Worm (Caenorhabditis elegans): ENCODE results near the gene F54D5.3.

F54D5.3 gene

ce11 chrII:11619895-11620439 lies 48.4 kb downstream of the F54D5.3 start (continued):
- TF ChIP-seq ekl-4 (GFP tag; IDR thresholded peaks at IDR 0.05) (peak; percentile 49; the same call in 1 of the 2 replicates), nhr-80 (tag; optimal IDR thresholded peaks at IDR 0.05) (peak; percentile 100), F52B5.7 (tag; optimal IDR thresholded peaks at IDR 0.05) (peak; percentile 31), F39B2.1 (GFP tag; IDR thresholded peaks at IDR 0.05) (no peak), hmg-1.2 (GFP tag; IDR thresholded peaks at IDR 0.05) (peak; percentile 85), T07F8.4 (tag; optimal IDR thresholded peaks at IDR 0.05) (peak; percentile 24), ccch-3 (GFP tag; optimal IDR thresholded peaks at IDR 0.05) (no peak), him-1 (tag; optimal IDR thresholded peaks at IDR 0.05) (no peak), F37B4.10 (GFP tag; IDR thresholded peaks at IDR 0.05) (0 out of 2 replicates have a peak, but pooled peaks have one; percentile 12), let-526 (GFP tag; IDR thresholded peaks at IDR 0.05) (no peak), Y79H2A.3 (GFP tag; conservative IDR thresholded peaks at IDR 0.05) (no peak), F49E8.2 (tag; optimal IDR thresholded peaks at IDR 0.05; ENCODE audit: insufficient read depth) (no peak), egl-18 (GFP tag; IDR thresholded peaks at IDR 0.05) (peak; percentile 80), unc-62 (GFP tag; optimal IDR thresholded peaks at IDR 0.05) (no peak), unc-130 (GFP tag; optimal IDR thresholded peaks at IDR 0.05) (no peak), B0336.3 (GFP tag; IDR thresholded peaks at IDR 0.05) (peak; percentile 85), ztf-6 (GFP tag; IDR thresholded peaks at IDR 0.05) (no peak), dox-1 (GFP tag; IDR thresholded peaks at IDR 0.05) (peak; percentile 87), lir-1 (GFP tag; conservative IDR thresholded peaks at IDR 0.05) (no peak), aptf-2 (GFP tag; conservative IDR thresholded peaks at IDR 0.05) (no peak), ztf-3 (GFP tag; optimal IDR thresholded peaks at IDR 0.05) (no peak), hmg-20 (GFP tag; IDR thresholded peaks at IDR 0.05) (0 out of 2 replicates have a peak, but pooled peaks have one; percentile 44), ama-1 (optimal IDR thresholded peaks at IDR 0.05) (no peak), ama-1 (GFP tag; optimal IDR thresholded peaks at IDR 0.05) (no peak), D2030.7 (GFP tag; IDR thresholded peaks at IDR 0.05) (no peak), egrh-3 (GFP tag; IDR thresholded peaks at IDR 0.05) (peak; percentile 92), F22D6.2 (tag; optimal IDR thresholded peaks at IDR 0.05) (peak; percentile 43), bed-2 (GFP tag; IDR thresholded peaks at IDR 0.05) (0 out of 2 replicates have a peak, but pooled peaks have one; percentile 53), mes-4 (tag; optimal IDR thresholded peaks at IDR 0.05) (no peak), gei-17 (GFP tag; optimal IDR thresholded peaks at IDR 0.05) (peak; percentile 61), nhr-90 (tag; optimal IDR thresholded peaks at IDR 0.05) (peak; percentile 68), Y53F4B.3 (GFP tag; IDR thresholded peaks at IDR 0.05) (no peak), ceh-100 (GFP tag; IDR thresholded peaks at IDR 0.05) (no peak; the same call in 1 of the 2 replicates), snpc-1.3 (tag; optimal IDR thresholded peaks at IDR 0.05; ENCODE audit: insufficient read depth) (no peak), F10E7.11 (tag; optimal IDR thresholded peaks at IDR 0.05) (no peak), egl-44 (GFP tag; IDR thresholded peaks at IDR 0.05) (peak; percentile 72; the same call in 1 of the 2 replicates), attf-6 (GFP tag; IDR thresholded peaks at IDR 0.05) (no peak), Y95B8A.8 (GFP tag; IDR thresholded peaks at IDR 0.05) (no peak), madf-8 (GFP tag; conservative IDR thresholded peaks at IDR 0.05) (no peak), F55B11.4 (tag; optimal IDR thresholded peaks at IDR 0.05; ENCODE audit: borderline replicate concordance, insufficient read depth) (no peak), ztf-22 (GFP tag; optimal IDR thresholded peaks at IDR 0.05) (peak; percentile 63), rec-8 (tag; optimal IDR thresholded peaks at IDR 0.05) (no peak), T26A5.8 (tag; optimal IDR thresholded peaks at IDR 0.05) (no peak), K12H6.12 (tag; optimal IDR thresholded peaks at IDR 0.05) (peak; percentile 91), mxl-1 (tag; optimal IDR thresholded peaks at IDR 0.05) (peak; percentile 8), F23B12.7 (tag; optimal IDR thresholded peaks at IDR 0.05; ENCODE audit: insufficient read depth) (no peak), madf-6 (GFP tag; IDR thresholded peaks at IDR 0.05) (peak; percentile 29; the same call in 1 of the 2 replicates), chd-7 (tag; optimal IDR thresholded peaks at IDR 0.05) (peak; percentile 59)

Data from whole organism, young adult.